Worm (Caenorhabditis elegans) whole organism, L2 larva: ENCODE results near the gene scb-1.

Experiments
- F13H6.1 ChIP-seq: sonication (generic microtip); optimal IDR thresholded peaks from 2 replicates; lab custom pipeline; 2016; ENCODE audit warnings: missing genetic modification characterization, missing compliant biosample characterization
- Y55F3AM.14 ChIP-seq: fragments of 200-800 bp; sonication (Bioruptor generic); optimal IDR thresholded peaks from 2 replicates; lab custom pipeline; 2018; ENCODE audit warnings: mild to moderate bottlenecking, missing genetic modification characterization, missing compliant biosample characterization
- ZK546.5 ChIP-seq: sonication (generic microtip); optimal IDR thresholded peaks from 2 replicates; lab custom pipeline; 2017; ENCODE audit warnings: missing biosample characterization, missing genetic modification characterization
- alr-1 ChIP-seq: fragments of 150-350 bp; optimal IDR thresholded peaks from 2 replicates; lab custom pipeline; 2014; ENCODE audit warnings: missing biosample characterization, missing genetic modification characterization
- aly-2 ChIP-seq: fragments of 150-350 bp; optimal IDR thresholded peaks from 2 replicates; lab custom pipeline; 2014; ENCODE audit warnings: missing biosample characterization, missing genetic modification characterization
- ama-1 ChIP-seq: fragments of 150-350 bp; optimal IDR thresholded peaks from 2 replicates; lab custom pipeline; 2018; ENCODE audit warnings: inconsistent platforms
- crh-2 ChIP-seq: sonication (generic microtip); optimal IDR thresholded peaks from 2 replicates; lab custom pipeline; 2017; ENCODE audit warnings: missing biosample characterization, missing genetic modification characterization
- elt-1 ChIP-seq: fragments of 150-350 bp; optimal IDR thresholded peaks from 2 replicates; lab custom pipeline; 2014; ENCODE audit warnings: missing biosample characterization, missing genetic modification characterization
- fos-1 ChIP-seq: fragments of 150-350 bp; optimal IDR thresholded peaks from 2 replicates; lab custom pipeline; 2014; ENCODE audit warnings: missing biosample characterization, missing genetic modification characterization
- lin-11 ChIP-seq: fragments of 150-350 bp; sonication (generic microtip); optimal IDR thresholded peaks from 2 replicates; lab custom pipeline; 2014; ENCODE audit warnings: missing biosample characterization, missing genetic modification characterization, inconsistent platforms, mixed read lengths
- lin-13 ChIP-seq: fragments of 150-350 bp; optimal IDR thresholded peaks from 2 replicates; lab custom pipeline; 2014; ENCODE audit warnings: missing biosample characterization, missing genetic modification reagents, missing genetic modification characterization
- lin-39 ChIP-seq: fragments of 150-350 bp; optimal IDR thresholded peaks from 2 replicates; lab custom pipeline; 2014; ENCODE audit warnings: missing biosample characterization, missing genetic modification reagents, missing genetic modification characterization
- lsy-2 ChIP-seq, 2 experiments: fragments of 150-350 bp in 1 of 2; sonication (generic microtip) in 1 of 2; optimal IDR thresholded peaks; 2 replicates each; lab custom pipeline; 2014 to 2017; ENCODE audit warnings: missing biosample characterization in 2 of 2, missing genetic modification characterization in 2 of 2
- mab-5 ChIP-seq: fragments of 150-350 bp; optimal IDR thresholded peaks from 2 replicates; lab custom pipeline; 2014; ENCODE audit warnings: missing biosample characterization, missing genetic modification characterization
- mbf-1 ChIP-seq: sonication (generic microtip); optimal IDR thresholded peaks from 2 replicates; lab custom pipeline; 2017; ENCODE audit warnings: missing biosample characterization, missing genetic modification characterization
- mdl-1 ChIP-seq, 2 experiments: fragments of 150-350 bp in 1 of 2; sonication (generic microtip) in 1 of 2; optimal IDR thresholded peaks; 2 replicates each; lab custom pipeline; 2017; ENCODE audit warnings: missing biosample characterization in 2 of 2, missing genetic modification characterization in 2 of 2
- nhr-11 ChIP-seq: fragments of 150-350 bp; optimal IDR thresholded peaks from 2 replicates; lab custom pipeline; 2014; ENCODE audit warnings: missing biosample characterization, missing genetic modification characterization
- nhr-12 ChIP-seq: fragments of 150-350 bp; optimal IDR thresholded peaks from 2 replicates; lab custom pipeline; 2014; ENCODE audit warnings: missing biosample characterization, missing genetic modification characterization
- nhr-129 ChIP-seq: fragments of 150-350 bp; optimal IDR thresholded peaks from 2 replicates; lab custom pipeline; 2014; ENCODE audit warnings: missing biosample characterization, missing genetic modification characterization
- nhr-21 ChIP-seq: fragments of 150-350 bp; optimal IDR thresholded peaks from 2 replicates; lab custom pipeline; 2014; ENCODE audit warnings: missing biosample characterization, missing genetic modification characterization
- nhr-25 ChIP-seq: fragments of 150-350 bp; sonication (generic microtip); optimal IDR thresholded peaks from 3 replicates; lab custom pipeline; 2014; ENCODE audit warnings: missing biosample characterization, missing genetic modification characterization
- nhr-6 ChIP-seq: fragments of 150-350 bp; optimal IDR thresholded peaks from 2 replicates; lab custom pipeline; 2014; ENCODE audit warnings: missing biosample characterization, missing genetic modification characterization
- sem-4 ChIP-seq: fragments of 150-350 bp; optimal IDR thresholded peaks from 2 replicates; lab custom pipeline; 2014; ENCODE audit warnings: missing biosample characterization, missing genetic modification reagents, missing genetic modification characterization
- skn-1 ChIP-seq: sonication (generic microtip); optimal IDR thresholded peaks from 2 replicates; lab custom pipeline; 2017; ENCODE audit warnings: missing biosample characterization, missing genetic modification characterization
- sma-9 ChIP-seq, 2 experiments: fragments of 150-350 bp in 1 of 2; sonication (generic microtip) in 1 of 2; optimal IDR thresholded peaks; 2 replicates each; lab custom pipeline; 2014 to 2016; ENCODE audit warnings: missing genetic modification characterization in 2 of 2, mild to moderate bottlenecking in 1 of 2, missing biosample characterization in 1 of 2, missing compliant biosample characterization in 1 of 2, missing genetic modification reagents in 1 of 2, moderate library complexity in 1 of 2
- snpc-4 ChIP-seq: fragments of 150-350 bp; optimal IDR thresholded peaks from 2 replicates; lab custom pipeline; 2014; ENCODE audit warnings: missing biosample characterization, missing genetic modification characterization
- unc-55 ChIP-seq: fragments of 150-350 bp; sonication (generic microtip); optimal IDR thresholded peaks from 3 replicates; lab custom pipeline; 2014; ENCODE audit warnings: missing biosample characterization, missing genetic modification reagents, missing genetic modification characterization
- unc-62 ChIP-seq: fragments of 150-350 bp; optimal IDR thresholded peaks from 2 replicates; lab custom pipeline; 2014; ENCODE audit warnings: missing biosample characterization, missing genetic modification reagents, missing genetic modification characterization
- zag-1 ChIP-seq: fragments of 150-350 bp; optimal IDR thresholded peaks from 2 replicates; lab custom pipeline; 2014; ENCODE audit warnings: missing biosample characterization, missing genetic modification characterization
- ztf-11 ChIP-seq: sonication (generic microtip); optimal IDR thresholded peaks from 2 replicates; lab custom pipeline; 2017; ENCODE audit warnings: missing biosample characterization, missing genetic modification characterization
- ztf-4 ChIP-seq: fragments of 150-350 bp; optimal IDR thresholded peaks from 2 replicates; lab custom pipeline; 2014; ENCODE audit warnings: missing biosample characterization, missing genetic modification characterization

scb-1 gene

DNA sequence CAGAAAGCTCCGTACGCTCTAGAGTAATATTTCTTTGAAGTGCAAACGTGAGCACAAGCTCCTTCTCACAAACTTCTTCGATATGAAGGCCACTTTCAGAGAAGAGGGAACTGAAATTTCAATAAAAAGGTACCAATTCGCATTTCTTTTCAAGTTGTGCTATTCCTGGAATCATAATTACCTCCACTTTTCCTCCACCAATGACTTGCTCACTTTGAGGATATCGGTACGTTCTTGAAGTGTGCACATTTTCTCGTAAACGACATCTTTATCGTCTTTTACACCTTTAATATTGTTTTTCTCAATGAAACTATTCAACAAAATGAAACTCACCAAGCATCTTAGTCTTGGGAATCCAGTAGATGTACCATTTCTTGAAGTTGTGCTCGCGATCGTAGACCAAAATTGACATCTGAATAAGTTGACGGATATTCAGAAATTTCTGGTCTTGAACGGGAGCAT lies at the start of gene scb-1:
Gene scb-1, minus strand, starts transcription at position 412 of the 462 bp plus-strand sequence.
- TF ChIP-seq nhr-129 (tag; lab: Kevin White, UChicago) (peak; percentile 2), Y55F3AM.14 (GFP tag; lab: Kevin White, UChicago) (peak; percentile 26), lin-39 (tag; lab: Kevin White, UChicago) (no peak), nhr-25 (peak; percentile 8)

- TF ChIP-seq mbf-1 (tag; lab: Kevin White, UChicago), result no peak
- TF ChIP-seq sem-4 (tag; lab: Kevin White, UChicago), result peak; percentile 9
These were observed 48.2 kb upstream of the scb-1 start for ce11 chrV:11167745-11168144.

ce11 chrV:11164475-11164874 lies 45.0 kb upstream of the scb-1 start, which contains the start of gene srg-40:
TSS of gene srg-40 (minus strand) at chrV:11164575.
- TF ChIP-seq zag-1 (tag; lab: Kevin White, UChicago), result no peak
- no peak for TF ChIP-seq ZK546.5 (tag; lab: Kevin White, UChicago)
- TF ChIP-seq fos-1 (tag; lab: Kevin White, UChicago), result no peak
- TF ChIP-seq lin-11 (tag; lab: Kevin White, UChicago), result no peak
- no peak for TF ChIP-seq ztf-4
- TF ChIP-seq ztf-11 (tag; lab: Kevin White, UChicago), result no peak
- TF ChIP-seq nhr-129 (tag; lab: Kevin White, UChicago), result no peak
- no peak for TF ChIP-seq nhr-25
- no peak for TF ChIP-seq alr-1 (tag; lab: Kevin White, UChicago)

- TF ChIP-seq nhr-6 (tag; lab: Kevin White, UChicago), result no peak
- TF ChIP-seq nhr-129 (tag; lab: Kevin White, UChicago), result no peak
- no peak for TF ChIP-seq unc-55 (GFP tag; lab: Kevin White, UChicago)
- TF ChIP-seq elt-1, result no peak
- TF ChIP-seq F13H6.1, result no peak
- TF ChIP-seq crh-2 (tag; lab: Kevin White, UChicago), result no peak
- no peak for TF ChIP-seq mab-5 (tag; lab: Kevin White, UChicago)
- TF ChIP-seq nhr-21, result no peak
- TF ChIP-seq nhr-12 (tag; lab: Kevin White, UChicago), result no peak
- no peak for TF ChIP-seq skn-1
- TF ChIP-seq nhr-11 (tag; lab: Kevin White, UChicago), result no peak
- TF ChIP-seq sma-9 (GFP tag; optimal IDR thresholded peaks at IDR 0.05; lab: Kevin White, UChicago), result no peak
- no peak for TF ChIP-seq sma-9 (tag; optimal IDR thresholded peaks at IDR 0.05; lab: Kevin White, UChicago)
- TF ChIP-seq mdl-1 (tag; optimal IDR thresholded peaks at IDR 0.05; lab: Kevin White, UChicago), result no peak
- TF ChIP-seq lsy-2 (tag; optimal IDR thresholded peaks at IDR 0.05; lab: Kevin White, UChicago), result no peak
- no peak for TF ChIP-seq sem-4 (tag; lab: Kevin White, UChicago)
- no peak for TF ChIP-seq fos-1 (tag; lab: Kevin White, UChicago)
These were observed 42.3 kb upstream of the scb-1 start, which contains the start of gene srg-41 for ce11 chrV:11161791-11162190. TSS of gene srg-41 (minus strand) at chrV:11161891.

ce11 chrV:11157947-11158346 lies 38.4 kb upstream of the scb-1 start, which contains the start of gene srg-42:
TSS of gene srg-42 (minus strand) at chrV:11158047.
- no peak for TF ChIP-seq aly-2 (tag; lab: Kevin White, UChicago)
- no peak for TF ChIP-seq sem-4 (tag; lab: Kevin White, UChicago)
- no peak for TF ChIP-seq unc-62 (GFP tag; lab: Kevin White, UChicago)
- no peak for TF ChIP-seq F13H6.1
- TF ChIP-seq snpc-4, result no peak
- no peak for TF ChIP-seq fos-1 (tag; lab: Kevin White, UChicago)
- no peak for TF ChIP-seq ama-1 (lab: Kevin White, UChicago)

ce11 chrV:11156589-11156988 lies 37.1 kb upstream of the scb-1 start:
- TF ChIP-seq lin-13 (GFP tag; lab: Kevin White, UChicago) (no peak), unc-55 (GFP tag; lab: Kevin White, UChicago) (no peak), ztf-4 (no peak)
- TF ChIP-seq, all 48 proteins: peak for 0
